Worm (Caenorhabditis elegans) whole organism, young adult: ENCODE data around the gene tric-1B.2.
A peak's percentile ranks its signal among the peaks of the same experiment; 100 is the strongest.

Source experiments
- C17E4.6 ChIP-seq: fragments of 200-800 bp; sonication (Bioruptor generic); IDR thresholded peaks from 2 replicates; pipeline ENCODE4 v1.3.6; 2022; ENCODE audit warnings: missing genetic modification reagents, missing genetic modification characterization, missing compliant biosample characterization
- K12H6.12 ChIP-seq: fragments of 200-800 bp; sonication (Bioruptor generic); optimal IDR thresholded peaks from 2 replicates; lab custom pipeline; 2018; ENCODE audit warnings: mild to moderate bottlenecking, missing genetic modification characterization, missing compliant biosample characterization
- Y53G8AR.9 ChIP-seq: fragments of 200-800 bp; sonication (Bioruptor generic); conservative IDR thresholded peaks from 2 replicates; pipeline ENCODE4 v1.3.6; 2022; ENCODE audit warnings: missing genetic modification reagents, missing genetic modification characterization, missing compliant biosample characterization
- ccch-3 ChIP-seq: fragments of 200-800 bp; sonication (Bioruptor generic); optimal IDR thresholded peaks from 2 replicates; lab custom pipeline; 2018; ENCODE audit warnings: mild to moderate bottlenecking, missing genetic modification characterization, missing compliant biosample characterization
- egrh-3 ChIP-seq: fragments of 200-800 bp; sonication (Bioruptor generic); IDR thresholded peaks from 2 replicates; pipeline ENCODE4 v1.3.6; 2022; ENCODE audit warnings: missing genetic modification reagents, missing genetic modification characterization, missing compliant biosample characterization
- hrde-1 ChIP-seq: sonication (generic microtip); optimal IDR thresholded peaks from 2 replicates; lab custom pipeline; 2016; ENCODE audit warnings: missing genetic modification characterization, mild to moderate bottlenecking, missing compliant biosample characterization, moderate library complexity, missing genotype, missing genetic modification reagents, borderline replicate concordance
- nhr-27 ChIP-seq: fragments of 200-800 bp; sonication (Bioruptor generic); optimal IDR thresholded peaks from 2 replicates; lab custom pipeline; 2018; ENCODE audit warnings: mild to moderate bottlenecking, missing genetic modification characterization, moderate library complexity, missing compliant biosample characterization
- nhr-80 ChIP-seq: sonication (generic microtip); optimal IDR thresholded peaks from 2 replicates; lab custom pipeline; 2016; ENCODE audit warnings: missing genetic modification characterization, missing compliant biosample characterization
- repo-1 ChIP-seq: sonication (generic microtip); optimal IDR thresholded peaks from 2 replicates; lab custom pipeline; 2017; ENCODE audit warnings: mild to moderate bottlenecking, missing genetic modification characterization, missing compliant biosample characterization
- zfh-2 ChIP-seq: fragments of 200-800 bp; sonication (Bioruptor generic); conservative IDR thresholded peaks from 2 replicates; pipeline ENCODE4 v1.3.6; 2022; ENCODE audit warnings: missing genetic modification reagents, missing genetic modification characterization, missing compliant biosample characterization

tric-1B.2 gene

DNA sequence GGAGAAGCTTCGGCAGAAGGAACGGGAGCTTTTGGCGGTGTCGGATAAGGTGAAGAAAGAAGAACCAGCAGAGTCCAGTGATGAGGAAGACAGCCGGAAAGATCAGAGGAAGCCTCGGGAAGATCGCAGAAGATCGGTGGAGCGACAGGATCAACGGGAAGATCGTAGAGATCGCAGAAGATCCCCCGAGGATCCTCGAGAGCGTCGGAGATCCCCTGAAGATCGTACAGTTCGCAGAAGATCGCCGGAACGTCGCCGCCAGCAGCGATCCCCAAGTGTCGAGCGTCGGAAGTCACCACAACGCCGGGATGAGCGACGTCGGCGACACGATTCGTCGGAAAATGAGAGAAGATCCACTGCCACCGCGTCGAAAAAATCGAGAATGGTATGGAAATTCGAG, 53.0 kb downstream of the tric-1B.2 start:
- TF ChIP-seq Y53G8AR.9 (GFP tag; lab: Robert Waterston, UW) (no peak), zfh-2 (peak; percentile 45; the same call in 1 of the 2 replicates), repo-1 (tag; lab: Kevin White, UChicago) (no peak), hrde-1 (no peak), nhr-80 (tag; lab: Kevin White, UChicago) (no peak), nhr-27 (tag; lab: Kevin White, UChicago) (no peak), K12H6.12 (tag; lab: Kevin White, UChicago) (no peak), egrh-3 (GFP tag; lab: Robert Waterston, UW) (peak; percentile 57; the same call in 1 of the 2 replicates), C17E4.6 (GFP tag; lab: Robert Waterston, UW) (no peak), ccch-3 (no peak)
